Worm (Caenorhabditis elegans) whole organism, young adult: Measurements from ENCODE around the gene cwp-1.

Source experiments
- ama-1 ChIP-seq, 3 experiments: fragments of 150-350 bp in 1 of 3; sonication (generic microtip) in 2 of 3; optimal IDR thresholded peaks; 2 replicates each; lab custom pipeline; 2014 to 2018; ENCODE audit warnings: missing biosample characterization in 2 of 3, missing genetic modification characterization in 2 of 3, missing genetic modification reagents in 2 of 3
- nhr-90 ChIP-seq: sonication (generic microtip); optimal IDR thresholded peaks from 2 replicates; lab custom pipeline; 2016; ENCODE audit warnings: missing genotype, mild to moderate bottlenecking, missing genetic modification characterization, missing compliant biosample characterization

DNA sequence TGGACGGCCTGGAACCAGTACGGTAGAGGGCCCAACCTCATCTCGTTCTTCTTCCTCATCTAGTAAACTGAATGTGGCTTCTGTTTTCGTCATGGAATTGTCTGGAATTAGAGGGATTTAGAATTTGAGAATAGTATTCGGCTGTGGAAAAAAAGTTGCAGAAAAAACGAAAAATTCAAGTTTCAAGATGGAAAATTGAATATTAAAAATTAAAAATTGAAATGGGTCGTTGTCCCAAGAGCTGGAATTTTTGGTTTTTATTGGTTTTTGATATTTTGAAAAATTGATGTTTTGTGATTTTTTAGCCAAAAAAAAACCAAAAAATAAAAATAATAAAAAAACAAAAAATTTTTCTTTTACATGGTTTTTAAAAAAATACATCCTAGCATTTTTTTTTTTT is 35.2 kb downstream of the cwp-1 start, which contains the start of gene R02F11.3:
- TF ChIP-seq nhr-90 (no peak), ama-1 (optimal IDR thresholded peaks at IDR 0.05; lab: Kevin White, UChicago) (no peak), ama-1 (GFP tag; optimal IDR thresholded peaks at IDR 0.05; lab: Kevin White, UChicago) (no peak)
